Fruit fly (Drosophila melanogaster): ENCODE measurements around the gene Irp-1A.

The Irp-1A gene

dm6 chr3R:22724149-22724973 lies at the start of gene Irp-1A:
TSS of gene Irp-1A (minus strand) at chr3R:22724587.
- TF ChIP-seq Pif1A (GFP tag; optimal IDR thresholded peaks at IDR 0.05) (peak; percentile 2), Ets98B (GFP tag; IDR thresholded peaks at IDR 0.05) (peak; percentile 71), D1 (tag; optimal IDR thresholded peaks at IDR 0.05) (no peak), CG8301 (tag; optimal IDR thresholded peaks at IDR 0.05) (peak; percentile 72), Snoo (tag; optimal IDR thresholded peaks at IDR 0.05) (peak; percentile 45), CG10348 (GFP tag; IDR thresholded peaks at IDR 0.05) (no peak), CG13204 (GFP tag; optimal IDR thresholded peaks at IDR 0.05) (no peak), CG15710 (tag; optimal IDR thresholded peaks at IDR 0.05) (peak; percentile 67), CG4496 (GFP tag; IDR thresholded peaks at IDR 0.05) (peak; percentile 48; the same call in 2 of the 3 replicates), fd96Ca (GFP tag; IDR thresholded peaks at IDR 0.05) (no peak), CG17806 (tag; optimal IDR thresholded peaks at IDR 0.05) (peak; percentile 72), CG14655 (GFP tag; optimal IDR thresholded peaks at IDR 0.05) (peak; percentile 66), gl (tag; optimal IDR thresholded peaks at IDR 0.05) (peak; percentile 12), rn (GFP tag; IDR thresholded peaks at IDR 0.05) (no peak), EcR (GFP tag; optimal IDR thresholded peaks at IDR 0.05) (peak; percentile 86), CG32121 (GFP tag; IDR thresholded peaks at IDR 0.05) (peak; percentile 72; the same call in 1 of the 2 replicates), Pif1B (GFP tag; optimal IDR thresholded peaks at IDR 0.05) (peak; percentile 38), CG8159 (tag; optimal IDR thresholded peaks at IDR 0.05) (peak; percentile 77), CG12605 (GFP tag; IDR thresholded peaks at IDR 0.05) (peak; percentile 86), CG34367 (tag; optimal IDR thresholded peaks at IDR 0.05) (peak; percentile 51), CG9948 (tag; optimal IDR thresholded peaks at IDR 0.05) (peak; percentile 73)

dm6 chr3R:22771670-22772069 lies 47.3 kb upstream of the Irp-1A start, which contains the start of gene CG43095:
TSS of gene CG43095 (minus strand) at chr3R:22771770.
- TF ChIP-seq CG17806 (tag; optimal IDR thresholded peaks at IDR 0.05): no peak
- no peak for TF ChIP-seq fd96Ca (GFP tag; IDR thresholded peaks at IDR 0.05)
- TF ChIP-seq CG14655 (GFP tag; optimal IDR thresholded peaks at IDR 0.05): no peak
- TF ChIP-seq Pif1B (GFP tag; optimal IDR thresholded peaks at IDR 0.05): no peak
- no peak for TF ChIP-seq Pif1A (GFP tag; optimal IDR thresholded peaks at IDR 0.05)
- TF ChIP-seq EcR (GFP tag; optimal IDR thresholded peaks at IDR 0.05): no peak
- no peak for TF ChIP-seq Snoo (tag; optimal IDR thresholded peaks at IDR 0.05)
- no peak for TF ChIP-seq CG15710 (tag; optimal IDR thresholded peaks at IDR 0.05)
- TF ChIP-seq CG10348 (GFP tag; IDR thresholded peaks at IDR 0.05): no peak
- TF ChIP-seq CG4496 (GFP tag; IDR thresholded peaks at IDR 0.05): no peak
- no peak for TF ChIP-seq gl (tag; optimal IDR thresholded peaks at IDR 0.05)
- no peak for TF ChIP-seq CG8159 (tag; optimal IDR thresholded peaks at IDR 0.05)
- no peak for TF ChIP-seq Ets98B (GFP tag; IDR thresholded peaks at IDR 0.05)
- no peak for TF ChIP-seq CG34367 (tag; optimal IDR thresholded peaks at IDR 0.05)
- TF ChIP-seq CG12605 (GFP tag; IDR thresholded peaks at IDR 0.05): no peak

- TF ChIP-seq Pif1B (GFP tag; optimal IDR thresholded peaks at IDR 0.05): no peak
- no peak for TF ChIP-seq CG32121 (GFP tag; IDR thresholded peaks at IDR 0.05)
- TF ChIP-seq CG8301 (tag; optimal IDR thresholded peaks at IDR 0.05): no peak
- TF ChIP-seq CG14655 (GFP tag; optimal IDR thresholded peaks at IDR 0.05): no peak
- no peak for TF ChIP-seq CG34367 (tag; optimal IDR thresholded peaks at IDR 0.05)
- TF ChIP-seq rn (GFP tag; IDR thresholded peaks at IDR 0.05): no peak
- no peak for TF ChIP-seq CG12605 (GFP tag; IDR thresholded peaks at IDR 0.05)
- no peak for TF ChIP-seq Ets98B (GFP tag; IDR thresholded peaks at IDR 0.05)
- no peak for TF ChIP-seq EcR (GFP tag; optimal IDR thresholded peaks at IDR 0.05)
- no peak for TF ChIP-seq CG4496 (GFP tag; IDR thresholded peaks at IDR 0.05)
- no peak for TF ChIP-seq CG8159 (tag; optimal IDR thresholded peaks at IDR 0.05)
- TF ChIP-seq fd96Ca (GFP tag; IDR thresholded peaks at IDR 0.05): no peak
- TF ChIP-seq gl (tag; optimal IDR thresholded peaks at IDR 0.05): no peak
- TF ChIP-seq Snoo (tag; optimal IDR thresholded peaks at IDR 0.05): no peak
- no peak for TF ChIP-seq CG15710 (tag; optimal IDR thresholded peaks at IDR 0.05)
- no peak for TF ChIP-seq CG9948 (tag; optimal IDR thresholded peaks at IDR 0.05)
- TF ChIP-seq CG13204 (GFP tag; optimal IDR thresholded peaks at IDR 0.05): no peak
Measured at dm6 chr3R:22770887-22771286, 46.5 kb upstream of the Irp-1A start, which contains the start of gene CG43094. TSS of gene CG43094 (minus strand) at chr3R:22770987.

- TF ChIP-seq rn (GFP tag; IDR thresholded peaks at IDR 0.05): no peak
- TF ChIP-seq D1 (tag; optimal IDR thresholded peaks at IDR 0.05): no peak
- no peak for TF ChIP-seq Ets98B (GFP tag; IDR thresholded peaks at IDR 0.05)
- TF ChIP-seq Pif1A (GFP tag; optimal IDR thresholded peaks at IDR 0.05): no peak
- no peak for TF ChIP-seq CG14655 (GFP tag; optimal IDR thresholded peaks at IDR 0.05)
- no peak for TF ChIP-seq CG10348 (GFP tag; IDR thresholded peaks at IDR 0.05)
- no peak for TF ChIP-seq fd96Ca (GFP tag; IDR thresholded peaks at IDR 0.05)
Measured at dm6 chr3R:22770207-22770606, 45.8 kb upstream of the Irp-1A start, which contains the start of gene CG43093. TSS of gene CG43093 (minus strand) at chr3R:22770307.

DNA sequence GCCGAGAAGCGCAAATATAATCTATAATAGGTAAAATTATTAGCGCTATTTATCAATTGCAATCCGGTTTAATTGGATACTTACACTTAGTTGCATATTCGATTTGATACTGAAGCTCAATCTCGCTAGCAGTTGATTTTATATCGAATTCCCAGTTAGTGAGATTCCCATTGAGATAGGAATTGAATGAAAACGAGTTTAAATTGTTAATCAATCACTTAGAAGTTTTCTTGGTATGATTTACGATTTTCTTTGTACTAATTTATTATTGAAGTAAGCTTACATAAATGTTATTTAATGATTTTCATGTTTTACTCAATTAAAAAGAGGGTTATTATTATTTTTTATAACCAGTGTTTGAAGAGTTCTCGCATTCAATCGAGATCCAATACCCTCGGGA lies 45.2 kb upstream of the Irp-1A start, which contains the start of gene CG43092:
TSS of gene CG43092 (minus strand) at position 101 of the 400 bp plus-strand sequence.
- TF ChIP-seq CG15710 (tag; optimal IDR thresholded peaks at IDR 0.05): no peak
- no peak for TF ChIP-seq fd96Ca (GFP tag; IDR thresholded peaks at IDR 0.05)
- no peak for TF ChIP-seq Ets98B (GFP tag; IDR thresholded peaks at IDR 0.05)
- TF ChIP-seq Pif1B (GFP tag; optimal IDR thresholded peaks at IDR 0.05): no peak
- no peak for TF ChIP-seq CG4496 (GFP tag; IDR thresholded peaks at IDR 0.05)
- TF ChIP-seq Pif1A (GFP tag; optimal IDR thresholded peaks at IDR 0.05): no peak
- TF ChIP-seq Snoo (tag; optimal IDR thresholded peaks at IDR 0.05): no peak
- no peak for TF ChIP-seq CG8301 (tag; optimal IDR thresholded peaks at IDR 0.05)
- no peak for TF ChIP-seq rn (GFP tag; IDR thresholded peaks at IDR 0.05)
- TF ChIP-seq CG12605 (GFP tag; IDR thresholded peaks at IDR 0.05): no peak
- TF ChIP-seq CG34367 (tag; optimal IDR thresholded peaks at IDR 0.05): no peak
- TF ChIP-seq CG17806 (tag; optimal IDR thresholded peaks at IDR 0.05): no peak
- TF ChIP-seq D1 (tag; optimal IDR thresholded peaks at IDR 0.05): no peak
- TF ChIP-seq gl (tag; optimal IDR thresholded peaks at IDR 0.05): no peak
- TF ChIP-seq CG14655 (GFP tag; optimal IDR thresholded peaks at IDR 0.05): no peak
- no peak for TF ChIP-seq CG32121 (GFP tag; IDR thresholded peaks at IDR 0.05)
- TF ChIP-seq EcR (GFP tag; optimal IDR thresholded peaks at IDR 0.05): no peak
- no peak for TF ChIP-seq CG8159 (tag; optimal IDR thresholded peaks at IDR 0.05)

Data from whole organism, pupa.